Worm (Caenorhabditis elegans) whole organism, L1 larva: ENCODE measurements around the gene Y53G8AR.1.

ENCODE experiments used
- C34B4.2 ChIP-seq: sonication (generic microtip); optimal IDR thresholded peaks from 2 replicates; lab custom pipeline; 2017; ENCODE audit warnings: mild to moderate bottlenecking, missing genetic modification characterization, missing compliant biosample characterization
- ces-1 ChIP-seq: fragments of 150-350 bp; optimal IDR thresholded peaks from 2 replicates; lab custom pipeline; 2014; ENCODE audit warnings: missing biosample characterization, missing genetic modification reagents, missing genetic modification characterization
- elt-2 ChIP-seq: sonication (generic microtip); optimal IDR thresholded peaks from 2 replicates; lab custom pipeline; 2016; ENCODE audit warnings: missing genetic modification characterization, mild to moderate bottlenecking, inconsistent platforms, missing compliant biosample characterization, missing genetic modification reagents
- ets-5 ChIP-seq: fragments of 200-800 bp; sonication (Bioruptor generic); IDR thresholded peaks from 2 replicates; pipeline ENCODE4 v1.3.6; 2022; ENCODE audit warnings: missing genetic modification characterization, missing compliant biosample characterization
- fos-1 ChIP-seq: fragments of 150-350 bp; optimal IDR thresholded peaks from 2 replicates; lab custom pipeline; 2014; ENCODE audit warnings: missing biosample characterization, missing genetic modification characterization
- lin-13 ChIP-seq: fragments of 150-350 bp; optimal IDR thresholded peaks from 2 replicates; lab custom pipeline; 2014; ENCODE audit warnings: missing biosample characterization, missing genetic modification reagents, missing genetic modification characterization
- lir-3 ChIP-seq: sonication (generic microtip); optimal IDR thresholded peaks from 2 replicates; lab custom pipeline; 2016; ENCODE audit warnings: mild to moderate bottlenecking, missing genetic modification characterization, moderate library complexity, missing compliant biosample characterization; ENCODE audit not compliant: poor library complexity
- pag-3 ChIP-seq: sonication (generic microtip); optimal IDR thresholded peaks from 2 replicates; lab custom pipeline; 2017; ENCODE audit warnings: missing genetic modification characterization, mild to moderate bottlenecking, missing compliant biosample characterization, antibody characterized with exemption, borderline replicate concordance; ENCODE audit not compliant: insufficient read depth
- skn-1 ChIP-seq: fragments of 150-350 bp; optimal IDR thresholded peaks from 2 replicates; lab custom pipeline; 2014; ENCODE audit warnings: missing biosample characterization, missing genetic modification characterization
- unc-62 ChIP-seq: fragments of 150-350 bp; optimal IDR thresholded peaks from 2 replicates; lab custom pipeline; 2014; ENCODE audit warnings: missing biosample characterization, missing genetic modification reagents, missing genetic modification characterization

DNA sequence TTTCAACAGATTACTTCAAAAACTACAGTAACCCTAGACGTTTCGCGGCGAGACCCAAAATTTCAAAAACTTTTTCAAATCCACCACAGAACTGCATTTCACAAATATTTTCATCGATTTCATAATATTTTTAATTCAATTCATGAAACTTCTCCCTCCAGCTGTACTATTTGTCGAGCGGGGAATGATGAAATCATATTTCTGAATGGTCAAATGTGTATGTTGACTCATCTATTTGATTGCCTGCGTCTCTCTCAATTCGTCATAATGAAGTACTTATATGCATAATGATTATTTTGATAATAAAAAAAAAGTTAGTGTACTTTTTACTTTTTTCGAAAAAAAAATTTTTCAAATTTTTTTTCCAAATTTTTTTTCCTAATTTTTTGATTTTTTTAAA is 26.5 kb upstream of the Y53G8AR.1 start:
- TF ChIP-seq ces-1 (no peak), pag-3 (no peak), fos-1 (tag; lab: Kevin White, UChicago) (no peak), C34B4.2 (tag; lab: Kevin White, UChicago) (no peak), unc-62 (GFP tag; lab: Kevin White, UChicago) (no peak), elt-2 (tag; lab: Kevin White, UChicago) (no peak), skn-1 (tag; lab: Kevin White, UChicago) (peak; percentile 70), lin-13 (GFP tag; lab: Kevin White, UChicago) (no peak), lir-3 (tag; lab: Kevin White, UChicago) (no peak), ets-5 (GFP tag; lab: Robert Waterston, UW) (no peak)
